Worm (Caenorhabditis elegans): ENCODE results near the gene T19C4.24.

ce11 chrV:11118179-11118725 lies 28.6 kb downstream of the T19C4.24 start:
- TF ChIP-seq ama-1 (optimal IDR thresholded peaks at IDR 0.05) (peak; percentile 77), unc-39 (tag; optimal IDR thresholded peaks at IDR 0.05) (no peak), sma-9 (GFP tag; optimal IDR thresholded peaks at IDR 0.05) (peak; percentile 12), sma-9 (tag; optimal IDR thresholded peaks at IDR 0.05) (no peak), ceh-82 (tag; optimal IDR thresholded peaks at IDR 0.05) (no peak)

Data from whole organism, L2 larva.